Worm (Caenorhabditis elegans) whole organism, mixed stage, embryonic: Measurements from ENCODE around the gene tceb-3.

Source experiments
- bed-3 ChIP-seq: fragments of 200-800 bp; sonication (Bioruptor generic); optimal IDR thresholded peaks from 3 replicates; lab custom pipeline; 2018; ENCODE audit warnings: mild to moderate bottlenecking, missing genetic modification characterization, moderate library complexity, missing compliant biosample characterization
- blmp-1 ChIP-seq: fragments of 150-350 bp; optimal IDR thresholded peaks from 2 replicates; lab custom pipeline; 2014; ENCODE audit warnings: missing biosample characterization, missing genetic modification characterization
- ceh-83 ChIP-seq: fragments of 200-800 bp; sonication (Bioruptor generic); optimal IDR thresholded peaks from 2 replicates; lab custom pipeline; 2018; ENCODE audit warnings: mild to moderate bottlenecking, missing genetic modification characterization, missing compliant biosample characterization
- drap-1 ChIP-seq: fragments of 200-800 bp; sonication (Bioruptor generic); optimal IDR thresholded peaks from 3 replicates; lab custom pipeline; 2018; ENCODE audit warnings: mild to moderate bottlenecking, missing genetic modification characterization, missing compliant biosample characterization
- elt-1 ChIP-seq: sonication (generic microtip); optimal IDR thresholded peaks from 2 replicates; lab custom pipeline; 2017; ENCODE audit warnings: missing genetic modification characterization, mild to moderate bottlenecking, missing compliant biosample characterization, antibody characterized with exemption, moderate library complexity, borderline replicate concordance; ENCODE audit not compliant: insufficient read depth
- ham-2 ChIP-seq: fragments of 200-800 bp; sonication (Bioruptor generic); optimal IDR thresholded peaks from 2 replicates; lab custom pipeline; 2018; ENCODE audit warnings: mild to moderate bottlenecking, missing genetic modification characterization, missing compliant biosample characterization
- hlh-1 ChIP-seq: fragments of 150-350 bp; optimal IDR thresholded peaks from 2 replicates; lab custom pipeline; 2014; ENCODE audit warnings: missing biosample characterization, missing genetic modification reagents, missing genetic modification characterization
- lin-13 ChIP-seq: fragments of 150-350 bp; optimal IDR thresholded peaks from 2 replicates; lab custom pipeline; 2014; ENCODE audit warnings: missing biosample characterization, missing genetic modification characterization
- lin-32 ChIP-seq: fragments of 200-800 bp; sonication (Bioruptor generic); optimal IDR thresholded peaks from 2 replicates; lab custom pipeline; 2018; ENCODE audit warnings: mild to moderate bottlenecking, missing genetic modification characterization, missing compliant biosample characterization
- lsy-2 ChIP-seq: fragments of 150-350 bp; optimal IDR thresholded peaks from 2 replicates; lab custom pipeline; 2014; ENCODE audit warnings: missing biosample characterization, missing genetic modification characterization
- nhr-12 ChIP-seq: fragments of 150-350 bp; optimal IDR thresholded peaks from 2 replicates; lab custom pipeline; 2014; ENCODE audit warnings: missing biosample characterization, missing genetic modification characterization
- nhr-2 ChIP-seq: fragments of 150-350 bp; optimal IDR thresholded peaks from 2 replicates; lab custom pipeline; 2014; ENCODE audit warnings: missing biosample characterization, missing genetic modification characterization
- nhr-28 ChIP-seq: fragments of 150-350 bp; optimal IDR thresholded peaks from 2 replicates; lab custom pipeline; 2014; ENCODE audit warnings: missing biosample characterization, missing genetic modification characterization
- nhr-76 ChIP-seq: sonication (generic microtip); optimal IDR thresholded peaks from 2 replicates; lab custom pipeline; 2017; ENCODE audit warnings: missing biosample characterization, missing genetic modification characterization
- pha-4 ChIP-seq: fragments of 150-350 bp; optimal IDR thresholded peaks from 2 replicates; lab custom pipeline; 2018; ENCODE audit warnings: missing biosample characterization, missing genetic modification reagents, missing genetic modification characterization
- snpc-4 ChIP-seq: fragments of 150-350 bp; optimal IDR thresholded peaks from 2 replicates; lab custom pipeline; 2014; ENCODE audit warnings: missing biosample characterization, missing genetic modification characterization
- sptf-1 ChIP-seq: sonication (generic microtip); optimal IDR thresholded peaks from 2 replicates; lab custom pipeline; 2017; ENCODE audit warnings: mild to moderate bottlenecking, missing genetic modification characterization, moderate library complexity, missing compliant biosample characterization
- unc-39 ChIP-seq: fragments of 150-350 bp; optimal IDR thresholded peaks from 2 replicates; lab custom pipeline; 2014; ENCODE audit warnings: missing biosample characterization, missing genetic modification characterization

tceb-3 gene

DNA sequence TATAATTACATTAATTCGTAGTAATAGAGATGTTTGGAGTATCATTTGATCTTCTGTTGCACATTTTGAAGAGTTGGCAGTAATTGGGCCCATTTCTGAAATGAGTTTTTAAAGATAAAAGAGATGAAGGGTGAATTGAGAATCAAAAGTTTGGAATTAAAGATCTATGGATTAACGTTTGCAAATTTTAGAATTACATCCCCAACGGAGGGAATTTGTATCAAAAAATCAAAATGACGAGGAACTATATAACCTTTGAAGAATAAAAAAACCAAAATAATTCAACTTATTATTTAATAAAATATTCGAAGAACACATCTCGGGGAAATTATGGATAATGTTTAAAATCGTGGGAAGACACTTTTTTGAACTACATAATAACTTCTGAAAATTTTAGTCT, 52.2 kb downstream of the tceb-3 start, which contains the start of gene sra-10:
TSS of gene sra-10 (minus strand) at position 101 of the 400 bp plus-strand sequence.
- no peak for TF ChIP-seq nhr-76 (tag; lab: Kevin White, UChicago)
- TF ChIP-seq lsy-2 (tag; lab: Kevin White, UChicago) = no peak
- TF ChIP-seq lin-13 = no peak
- TF ChIP-seq pha-4 (tag; lab: Kevin White, UChicago) = no peak
- TF ChIP-seq snpc-4 (tag; lab: Kevin White, UChicago) = no peak
- TF ChIP-seq ham-2 (GFP tag; lab: Kevin White, UChicago) = no peak
- TF ChIP-seq nhr-28 (tag; lab: Kevin White, UChicago) = no peak
- no peak for TF ChIP-seq nhr-12 (tag; lab: Kevin White, UChicago)
- no peak for TF ChIP-seq drap-1 (GFP tag; lab: Kevin White, UChicago)
- TF ChIP-seq lin-32 = no peak
- TF ChIP-seq elt-1 (tag; lab: Kevin White, UChicago) = no peak
- TF ChIP-seq nhr-2 (tag; lab: Kevin White, UChicago) = no peak
- no peak for TF ChIP-seq hlh-1 (tag; lab: Kevin White, UChicago)
- no peak for TF ChIP-seq unc-39
- no peak for TF ChIP-seq ceh-83 (GFP tag; lab: Kevin White, UChicago)
- no peak for TF ChIP-seq sptf-1 (tag; lab: Kevin White, UChicago)
- no peak for TF ChIP-seq blmp-1 (tag; lab: Kevin White, UChicago)
- no peak for TF ChIP-seq bed-3 (GFP tag; lab: Kevin White, UChicago)
